Worm (Caenorhabditis elegans) whole organism, mixed stage, embryonic: ENCODE results near the gene ZC21.10.

ENCODE experiments used
- elt-1 ChIP-seq: sonication (generic microtip); optimal IDR thresholded peaks from 2 replicates; lab custom pipeline; 2017; ENCODE audit warnings: missing genetic modification characterization, mild to moderate bottlenecking, missing compliant biosample characterization, antibody characterized with exemption, moderate library complexity, borderline replicate concordance; ENCODE audit not compliant: insufficient read depth
- ham-2 ChIP-seq: fragments of 200-800 bp; sonication (Bioruptor generic); optimal IDR thresholded peaks from 2 replicates; lab custom pipeline; 2018; ENCODE audit warnings: mild to moderate bottlenecking, missing genetic modification characterization, missing compliant biosample characterization
- lsy-2 ChIP-seq: fragments of 150-350 bp; optimal IDR thresholded peaks from 2 replicates; lab custom pipeline; 2014; ENCODE audit warnings: missing biosample characterization, missing genetic modification characterization
- mab-5 ChIP-seq: fragments of 150-350 bp; optimal IDR thresholded peaks from 2 replicates; lab custom pipeline; 2014; ENCODE audit warnings: missing biosample characterization, missing genetic modification characterization
- mep-1 ChIP-seq: fragments of 150-350 bp; optimal IDR thresholded peaks from 2 replicates; lab custom pipeline; 2017; ENCODE audit warnings: missing biosample characterization, missing genetic modification reagents, missing genetic modification characterization, inconsistent platforms
- nhr-237 ChIP-seq: fragments of 150-350 bp; optimal IDR thresholded peaks from 2 replicates; lab custom pipeline; 2014; ENCODE audit warnings: missing biosample characterization, missing genetic modification characterization
- nhr-28 ChIP-seq: fragments of 150-350 bp; optimal IDR thresholded peaks from 2 replicates; lab custom pipeline; 2014; ENCODE audit warnings: missing biosample characterization, missing genetic modification characterization
- pha-4 ChIP-seq: fragments of 150-350 bp; optimal IDR thresholded peaks from 2 replicates; lab custom pipeline; 2018; ENCODE audit warnings: missing biosample characterization, missing genetic modification reagents, missing genetic modification characterization
- sem-2 ChIP-seq: fragments of 200-800 bp; sonication (Bioruptor generic); optimal IDR thresholded peaks from 2 replicates; lab custom pipeline; 2018; ENCODE audit warnings: mild to moderate bottlenecking, missing genetic modification characterization, missing compliant biosample characterization
- unc-39 ChIP-seq: fragments of 150-350 bp; optimal IDR thresholded peaks from 2 replicates; lab custom pipeline; 2014; ENCODE audit warnings: missing biosample characterization, missing genetic modification characterization

ce11 chrIII:8578381-8578780 lies 48.5 kb downstream of the ZC21.10 start:
- TF ChIP-seq mep-1, result no peak
- TF ChIP-seq unc-39 (tag; lab: Kevin White, UChicago), result no peak
- no peak for TF ChIP-seq mab-5 (tag; lab: Kevin White, UChicago)
- no peak for TF ChIP-seq ham-2
- TF ChIP-seq nhr-28 (tag; lab: Kevin White, UChicago), result no peak
- no peak for TF ChIP-seq nhr-237 (tag; lab: Kevin White, UChicago)
- no peak for TF ChIP-seq elt-1
- no peak for TF ChIP-seq lsy-2 (tag; lab: Kevin White, UChicago)
- TF ChIP-seq pha-4 (tag; lab: Kevin White, UChicago), result no peak
- TF ChIP-seq sem-2 (GFP tag; lab: Kevin White, UChicago), result no peak
